Fruit fly (Drosophila melanogaster): Measurements from ENCODE around the gene Parg.

Gene Parg

DNA sequence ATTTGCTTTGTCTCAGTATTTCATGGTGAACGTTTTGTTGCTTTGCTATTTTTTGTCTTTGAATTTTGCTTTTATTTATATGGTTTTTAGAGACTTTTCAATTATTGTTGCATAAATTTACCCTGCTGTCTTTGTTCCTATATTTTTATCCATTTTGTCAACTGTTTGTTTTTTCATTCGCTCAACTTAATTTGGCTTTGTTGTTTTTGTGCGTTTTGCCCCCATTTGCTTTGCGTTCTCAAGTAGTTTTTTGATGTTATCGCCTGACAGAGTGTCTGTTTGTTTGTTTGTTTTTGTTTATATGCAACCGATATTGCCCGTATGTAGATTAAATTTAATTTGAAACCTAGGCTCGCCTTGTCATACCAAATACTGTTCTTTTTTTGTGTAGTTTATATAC lies 17.3 kb upstream of the Parg start:
- TF ChIP-seq fd96Ca (GFP tag; IDR thresholded peaks at IDR 0.05): no peak
- no peak for TF ChIP-seq CG8301 (tag; optimal IDR thresholded peaks at IDR 0.05)

DNA sequence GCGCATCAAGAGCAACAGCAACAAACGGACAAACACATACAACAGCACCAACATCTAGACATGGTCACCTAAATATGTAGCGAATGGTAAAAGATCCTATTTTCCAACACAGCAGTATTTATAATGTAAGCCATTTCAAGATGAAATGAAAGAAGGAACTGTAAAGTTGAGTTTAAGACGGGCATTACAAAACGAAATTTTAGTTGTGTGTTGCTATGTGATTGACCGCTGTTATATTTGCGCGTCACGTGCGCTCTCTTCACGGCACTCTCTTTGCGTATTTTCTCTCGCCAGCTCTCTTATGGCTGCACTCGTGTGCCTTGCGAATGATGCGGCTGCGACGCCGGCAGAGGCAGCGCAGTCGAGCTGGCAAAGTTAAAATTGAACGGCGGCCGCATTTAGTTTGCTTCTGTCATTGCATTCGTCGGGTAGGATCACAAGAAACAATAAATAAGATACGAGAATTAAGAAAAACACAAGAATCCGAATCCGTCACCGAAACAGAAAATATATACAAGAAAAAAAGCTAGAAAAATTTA lies 16.6 kb upstream of the Parg start:
- TF ChIP-seq CG12605 (GFP tag; IDR thresholded peaks at IDR 0.05) (peak; percentile 89), fd96Ca (GFP tag; IDR thresholded peaks at IDR 0.05) (peak; percentile 92), gl (tag; optimal IDR thresholded peaks at IDR 0.05) (peak; percentile 53), CG15710 (tag; optimal IDR thresholded peaks at IDR 0.05) (peak; percentile 73), rn (GFP tag; IDR thresholded peaks at IDR 0.05) (peak; percentile 64), CG17806 (tag; optimal IDR thresholded peaks at IDR 0.05) (peak; percentile 75), Snoo (tag; optimal IDR thresholded peaks at IDR 0.05) (peak; percentile 57), CG4496 (GFP tag; IDR thresholded peaks at IDR 0.05) (peak; percentile 92), CG8301 (tag; optimal IDR thresholded peaks at IDR 0.05) (peak; percentile 84), CG13204 (GFP tag; optimal IDR thresholded peaks at IDR 0.05) (peak; percentile 27), CG10348 (GFP tag; IDR thresholded peaks at IDR 0.05) (peak; percentile 21; the same call in 1 of the 2 replicates), CG32121 (GFP tag; IDR thresholded peaks at IDR 0.05) (peak; percentile 83), CG14655 (GFP tag; optimal IDR thresholded peaks at IDR 0.05) (peak; percentile 83), CG34367 (tag; optimal IDR thresholded peaks at IDR 0.05) (peak; percentile 83), Pif1B (GFP tag; optimal IDR thresholded peaks at IDR 0.05) (peak; percentile 49), EcR (GFP tag; optimal IDR thresholded peaks at IDR 0.05) (peak; percentile 32), Ets98B (GFP tag; IDR thresholded peaks at IDR 0.05) (peak; percentile 90), CG8159 (tag; optimal IDR thresholded peaks at IDR 0.05) (peak; percentile 52), Pif1A (GFP tag; optimal IDR thresholded peaks at IDR 0.05) (peak; percentile 81), CG9948 (tag; optimal IDR thresholded peaks at IDR 0.05) (peak; percentile 72), D1 (tag; optimal IDR thresholded peaks at IDR 0.05) (no peak)

- peak; percentile 85 for TF ChIP-seq Snoo (tag; optimal IDR thresholded peaks at IDR 0.05)
- peak; percentile 87 for TF ChIP-seq CG14655 (GFP tag; optimal IDR thresholded peaks at IDR 0.05)
- TF ChIP-seq CG9948 (tag; optimal IDR thresholded peaks at IDR 0.05): peak; percentile 86
- peak; percentile 90 for TF ChIP-seq Pif1A (GFP tag; optimal IDR thresholded peaks at IDR 0.05)
- TF ChIP-seq CG15710 (tag; optimal IDR thresholded peaks at IDR 0.05): peak; percentile 90
- peak; percentile 88 for TF ChIP-seq Pif1B (GFP tag; optimal IDR thresholded peaks at IDR 0.05)
- peak; percentile 75 for TF ChIP-seq CG8159 (tag; optimal IDR thresholded peaks at IDR 0.05)
- TF ChIP-seq fd96Ca (GFP tag; IDR thresholded peaks at IDR 0.05): peak; percentile 93
- TF ChIP-seq CG17806 (tag; optimal IDR thresholded peaks at IDR 0.05): peak; percentile 86
- peak; percentile 82 for TF ChIP-seq EcR (GFP tag; optimal IDR thresholded peaks at IDR 0.05)
- TF ChIP-seq Ets98B (GFP tag; IDR thresholded peaks at IDR 0.05): peak; percentile 85
- peak; percentile 75 for TF ChIP-seq CG13204 (GFP tag; optimal IDR thresholded peaks at IDR 0.05)
- peak; percentile 94 for TF ChIP-seq CG4496 (GFP tag; IDR thresholded peaks at IDR 0.05)
- TF ChIP-seq CG34367 (tag; optimal IDR thresholded peaks at IDR 0.05): peak; percentile 87
- peak; percentile 90 for TF ChIP-seq gl (tag; optimal IDR thresholded peaks at IDR 0.05)
- TF ChIP-seq CG12605 (GFP tag; IDR thresholded peaks at IDR 0.05): peak; percentile 76
- TF ChIP-seq D1 (tag; optimal IDR thresholded peaks at IDR 0.05): peak; percentile 41
- peak; percentile 88 for TF ChIP-seq CG32121 (GFP tag; IDR thresholded peaks at IDR 0.05)
- peak; percentile 60 for TF ChIP-seq rn (GFP tag; IDR thresholded peaks at IDR 0.05)
- TF ChIP-seq CG8301 (tag; optimal IDR thresholded peaks at IDR 0.05): peak; percentile 89
- peak; percentile 68 for TF ChIP-seq CG10348 (GFP tag; IDR thresholded peaks at IDR 0.05)
These were observed 15.4 kb upstream of the Parg start for dm6 chrX:3686469-3687410.

DNA sequence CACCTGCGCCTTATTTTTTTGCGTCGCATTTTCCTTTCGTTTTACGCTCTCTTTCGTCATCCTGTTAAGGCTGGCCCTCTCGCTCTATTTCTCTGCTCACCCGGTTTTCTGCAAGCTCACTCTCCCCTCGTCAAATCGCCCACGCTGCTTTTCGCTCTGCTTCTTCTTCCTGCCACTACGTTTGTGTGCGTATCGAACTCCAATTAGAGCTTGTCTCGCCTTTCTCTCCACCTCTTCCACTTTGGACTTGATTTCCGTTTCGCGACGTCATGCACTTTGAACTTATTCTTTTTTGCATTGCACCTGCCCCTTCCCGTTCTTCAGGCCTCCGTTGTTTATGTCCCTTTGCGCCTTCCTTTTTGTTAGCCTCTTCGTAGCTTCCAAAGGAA lies 14.2 kb upstream of the Parg start:
- TF ChIP-seq CG12605 (GFP tag; IDR thresholded peaks at IDR 0.05) (no peak), CG17806 (tag; optimal IDR thresholded peaks at IDR 0.05) (no peak), Ets98B (GFP tag; IDR thresholded peaks at IDR 0.05) (no peak), CG15710 (tag; optimal IDR thresholded peaks at IDR 0.05) (no peak), EcR (GFP tag; optimal IDR thresholded peaks at IDR 0.05) (peak; percentile 54), CG34367 (tag; optimal IDR thresholded peaks at IDR 0.05) (no peak), CG8159 (tag; optimal IDR thresholded peaks at IDR 0.05) (no peak), CG10348 (GFP tag; IDR thresholded peaks at IDR 0.05) (no peak)

DNA sequence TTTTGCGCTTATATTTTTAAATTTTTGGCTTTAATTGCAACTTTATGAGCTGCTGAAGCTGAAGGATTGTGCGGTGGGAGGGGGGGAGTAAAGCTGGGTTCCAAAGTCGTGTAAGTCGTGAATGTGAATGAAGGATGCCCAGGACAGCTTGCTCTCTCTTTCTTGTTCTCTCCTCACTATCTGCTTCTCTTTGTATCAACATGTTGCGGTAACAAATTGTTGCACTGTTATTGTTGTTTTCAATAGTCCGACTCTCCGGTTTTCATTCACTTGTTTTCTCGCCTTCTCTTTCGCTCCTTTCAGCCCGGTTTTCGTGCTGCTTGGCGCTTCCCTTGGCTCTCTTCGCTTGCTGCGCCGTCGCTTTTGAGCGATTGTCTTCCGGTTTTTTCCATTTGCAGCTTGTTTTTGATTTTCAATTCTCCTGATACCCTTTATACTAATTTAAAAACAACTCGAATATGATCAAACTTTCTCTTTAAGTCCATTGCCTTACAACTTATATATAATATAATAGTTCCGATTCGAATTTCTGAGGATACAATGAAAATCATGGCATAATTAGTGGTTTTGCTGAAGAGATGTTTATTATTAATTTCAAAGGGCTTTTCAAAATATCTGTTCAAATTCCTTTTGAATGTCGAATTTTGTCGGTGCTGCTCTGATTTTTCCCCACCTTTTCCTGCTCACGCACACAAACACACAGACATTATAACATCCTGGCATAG lies 13.7 kb upstream of the Parg start:
- TF ChIP-seq fd96Ca (GFP tag; IDR thresholded peaks at IDR 0.05) (0 out of 3 replicates have a peak, but pooled peaks have one; percentile 14), CG13204 (GFP tag; optimal IDR thresholded peaks at IDR 0.05) (no peak), CG9948 (tag; optimal IDR thresholded peaks at IDR 0.05) (peak; percentile 92), EcR (GFP tag; optimal IDR thresholded peaks at IDR 0.05) (no peak), Snoo (tag; optimal IDR thresholded peaks at IDR 0.05) (peak; percentile 68), Pif1A (GFP tag; optimal IDR thresholded peaks at IDR 0.05) (peak; percentile 65), CG12605 (GFP tag; IDR thresholded peaks at IDR 0.05) (no peak), CG34367 (tag; optimal IDR thresholded peaks at IDR 0.05) (peak; percentile 74), CG17806 (tag; optimal IDR thresholded peaks at IDR 0.05) (peak; percentile 71), Pif1B (GFP tag; optimal IDR thresholded peaks at IDR 0.05) (peak; percentile 82), CG10348 (GFP tag; IDR thresholded peaks at IDR 0.05) (no peak), Ets98B (GFP tag; IDR thresholded peaks at IDR 0.05) (no peak), CG14655 (GFP tag; optimal IDR thresholded peaks at IDR 0.05) (peak; percentile 81), CG8301 (tag; optimal IDR thresholded peaks at IDR 0.05) (peak; percentile 62), gl (tag; optimal IDR thresholded peaks at IDR 0.05) (no peak), CG8159 (tag; optimal IDR thresholded peaks at IDR 0.05) (peak; percentile 84), CG32121 (GFP tag; IDR thresholded peaks at IDR 0.05) (peak; percentile 37; the same call in 1 of the 2 replicates), CG15710 (tag; optimal IDR thresholded peaks at IDR 0.05) (peak; percentile 66), D1 (tag; optimal IDR thresholded peaks at IDR 0.05) (peak; percentile 64), rn (GFP tag; IDR thresholded peaks at IDR 0.05) (0 out of 2 replicates have a peak, but pooled peaks have one; percentile 9), CG4496 (GFP tag; IDR thresholded peaks at IDR 0.05) (no peak)

Measured in whole organism, pupa.